Worm (Caenorhabditis elegans): Measurements from ENCODE around the gene lido-14.

The lido-14 gene

DNA sequence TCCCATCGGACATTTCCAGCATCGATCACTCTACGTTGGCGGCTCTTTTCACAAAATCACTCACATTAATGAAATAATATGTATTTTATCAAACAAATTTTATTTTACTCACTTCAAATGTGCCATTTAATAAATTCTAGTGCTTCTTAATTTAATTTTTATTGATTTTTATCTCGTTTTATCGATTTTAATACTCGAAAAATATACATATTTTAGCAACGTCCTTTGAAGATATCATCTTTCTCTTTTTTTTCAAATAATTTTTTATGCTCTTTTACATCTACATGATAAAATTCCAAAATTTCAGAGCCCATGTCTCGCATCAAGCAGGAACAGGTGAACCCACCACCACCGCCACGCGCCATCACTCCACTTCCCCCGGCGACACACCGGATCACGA is at the start of gene lido-14, which contains the start of gene bath-27:
lido-14 (plus strand) TSS at position 301 of the 400 bp plus-strand sequence.
bath-27 (plus strand) TSS at position 306 of the 400 bp plus-strand sequence.
- TF ChIP-seq drap-1 (GFP tag; optimal IDR thresholded peaks at IDR 0.05) (no peak), tbx-8 (GFP tag; optimal IDR thresholded peaks at IDR 0.05) (no peak), snpc-4 (tag; optimal IDR thresholded peaks at IDR 0.05) (no peak), cnd-1 (tag; optimal IDR thresholded peaks at IDR 0.05) (no peak), nhr-76 (tag; optimal IDR thresholded peaks at IDR 0.05) (no peak), ces-1 (GFP tag; optimal IDR thresholded peaks at IDR 0.05) (no peak), unc-120 (tag; optimal IDR thresholded peaks at IDR 0.05; ENCODE audit: poor library complexity, severe bottlenecking) (no peak), sptf-1 (tag; optimal IDR thresholded peaks at IDR 0.05) (no peak), mep-1 (tag; optimal IDR thresholded peaks at IDR 0.05) (no peak)

DNA sequence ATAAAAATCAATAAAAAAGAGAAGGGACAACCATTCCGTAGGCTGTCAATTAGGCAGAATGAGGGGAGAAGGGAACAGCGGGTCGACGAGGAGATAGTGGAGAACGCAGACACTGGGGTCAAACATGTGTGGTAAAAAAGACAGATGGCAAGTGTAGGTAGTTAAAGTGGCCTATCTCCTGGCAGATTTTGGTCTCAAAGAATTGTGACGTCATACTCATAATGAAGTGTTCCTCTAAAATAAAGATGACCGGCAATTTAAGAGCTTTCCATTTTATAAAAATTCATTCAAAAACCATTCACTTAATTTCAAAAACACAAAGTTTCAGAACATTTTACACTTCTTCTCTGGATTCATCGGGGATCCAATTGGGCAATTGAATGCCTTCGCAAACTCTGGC is 49.0 kb upstream of the lido-14 start:
- peak; percentile 60 for TF ChIP-seq cnd-1 (tag; optimal IDR thresholded peaks at IDR 0.05)
- TF ChIP-seq lin-32 (GFP tag; optimal IDR thresholded peaks at IDR 0.05) = peak; percentile 44
- peak; percentile 80 for TF ChIP-seq zip-8 (tag; optimal IDR thresholded peaks at IDR 0.05)

DNA sequence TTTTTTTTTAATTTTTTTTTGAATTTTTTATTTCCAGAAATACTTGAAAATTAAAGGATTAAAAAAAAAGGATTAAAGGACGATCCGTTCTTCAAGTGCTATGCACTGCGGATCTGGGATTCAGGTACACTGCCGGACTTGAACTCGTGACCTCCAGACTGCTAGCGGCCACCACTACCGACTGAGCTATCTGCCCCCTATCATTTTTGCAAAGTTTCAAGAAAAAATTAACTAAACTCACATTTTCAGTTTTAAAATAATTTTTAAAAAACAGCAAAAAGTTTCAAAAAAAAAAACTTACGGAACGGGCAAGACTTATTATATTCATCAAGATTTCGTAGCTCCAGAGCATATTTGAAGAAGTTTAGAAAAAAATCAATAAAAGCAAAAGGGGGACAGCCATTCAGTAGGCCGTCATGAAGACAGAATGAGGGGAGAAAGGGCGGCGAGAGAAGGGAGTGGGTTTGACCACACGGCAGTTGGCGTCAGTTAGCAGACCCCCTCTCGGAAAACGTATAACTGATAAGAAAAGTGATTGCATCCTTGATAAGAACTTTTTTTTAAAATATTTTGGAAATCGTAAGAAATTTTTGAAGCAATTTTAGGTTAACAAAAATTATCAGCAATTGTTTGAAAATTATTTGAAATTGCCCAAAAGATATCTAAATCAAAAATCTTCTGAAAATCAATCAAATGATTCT is 47.8 kb upstream of the lido-14 start:
- peak; percentile 72 for TF ChIP-seq hlh-1 (tag; optimal IDR thresholded peaks at IDR 0.05)
- TF ChIP-seq elt-1 (tag; optimal IDR thresholded peaks at IDR 0.05; ENCODE audit: borderline replicate concordance, insufficient read depth) = no peak
- TF ChIP-seq mab-5 (tag; optimal IDR thresholded peaks at IDR 0.05) = no peak
- peak; percentile 4 for TF ChIP-seq unc-120 (tag; optimal IDR thresholded peaks at IDR 0.05; ENCODE audit: poor library complexity, severe bottlenecking)
- TF ChIP-seq lin-13 (tag; optimal IDR thresholded peaks at IDR 0.05) = no peak

DNA sequence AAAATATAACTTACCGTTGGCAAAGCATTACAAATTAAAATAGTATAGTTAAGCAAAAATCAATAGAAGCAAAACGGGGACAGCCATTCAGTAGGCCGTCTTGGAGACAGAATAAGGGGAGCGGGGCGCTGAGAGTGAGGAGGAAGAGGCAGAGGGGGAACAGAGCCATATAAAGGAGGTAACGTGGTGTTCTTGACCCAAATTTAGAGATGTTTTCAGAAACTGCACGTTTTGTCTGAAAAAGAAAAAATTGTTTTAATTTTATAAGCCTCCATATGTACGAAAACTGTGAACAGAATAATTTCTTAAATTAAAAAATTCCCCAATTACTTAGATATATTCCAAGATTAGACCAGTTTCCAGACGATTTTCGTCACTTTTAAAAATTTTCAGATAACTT is 45.5 kb upstream of the lido-14 start, which contains the start of gene F39E9.6:
F39E9.6 (minus strand) TSS at position 101 of the 400 bp plus-strand sequence.
- TF ChIP-seq unc-39 (tag; optimal IDR thresholded peaks at IDR 0.05) = no peak
- TF ChIP-seq M03D4.4 (tag; optimal IDR thresholded peaks at IDR 0.05) = no peak
- TF ChIP-seq unc-120 (tag; optimal IDR thresholded peaks at IDR 0.05; ENCODE audit: poor library complexity, severe bottlenecking) = no peak
- no peak for TF ChIP-seq lin-13 (tag; optimal IDR thresholded peaks at IDR 0.05)
- no peak for TF ChIP-seq ham-2 (GFP tag; optimal IDR thresholded peaks at IDR 0.05)
- no peak for TF ChIP-seq zip-8 (tag; optimal IDR thresholded peaks at IDR 0.05)
- no peak for TF ChIP-seq ceh-39 (tag; optimal IDR thresholded peaks at IDR 0.05)
- TF ChIP-seq bed-3 (GFP tag; optimal IDR thresholded peaks at IDR 0.05) = no peak

DNA sequence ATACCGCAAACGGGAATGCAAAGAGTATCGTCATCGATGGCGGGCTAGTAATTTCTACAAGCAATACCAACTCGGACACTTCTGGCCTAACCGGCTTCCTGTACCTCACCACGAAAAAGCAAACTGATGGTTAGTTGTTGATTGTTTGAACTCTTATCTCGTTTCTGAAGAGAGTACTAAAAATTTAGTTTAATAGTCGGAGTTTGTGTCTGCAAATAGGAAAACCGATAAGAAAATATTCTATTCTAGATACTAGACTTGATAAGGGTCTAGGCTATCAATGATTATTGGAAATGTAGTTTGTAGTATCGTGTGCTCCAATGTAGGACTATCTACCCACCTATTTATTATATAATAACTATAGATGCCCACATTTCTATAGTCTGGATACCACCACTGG is 40.1 kb upstream of the lido-14 start:
- TF ChIP-seq M03D4.4 (tag; optimal IDR thresholded peaks at IDR 0.05) (no peak), unc-120 (tag; optimal IDR thresholded peaks at IDR 0.05; ENCODE audit: poor library complexity, severe bottlenecking) (no peak), unc-39 (tag; optimal IDR thresholded peaks at IDR 0.05) (no peak), ham-2 (GFP tag; optimal IDR thresholded peaks at IDR 0.05) (no peak), blmp-1 (tag; optimal IDR thresholded peaks at IDR 0.05) (no peak)

DNA sequence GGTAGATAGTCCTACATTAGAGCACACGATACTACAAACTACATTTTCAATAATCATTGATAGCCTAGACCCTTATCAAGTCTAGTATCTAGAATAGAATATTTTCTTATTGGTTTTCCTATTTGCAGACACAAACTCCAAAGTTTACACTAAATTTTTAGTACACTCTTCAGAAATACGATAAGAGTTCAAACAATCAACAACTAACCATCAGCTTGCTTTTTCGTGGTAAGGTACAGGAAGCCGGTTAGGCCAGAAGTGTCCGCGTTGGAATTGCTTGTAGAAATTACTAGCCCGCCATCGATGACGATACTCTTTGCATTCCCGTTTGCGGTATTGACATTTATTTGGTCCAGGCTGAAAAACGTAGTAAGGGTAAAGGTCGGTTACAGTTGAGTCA is 36.7 kb upstream of the lido-14 start, which contains the start of gene Y46D2A.1:
Y46D2A.1 (plus strand) TSS at position 301 of the 400 bp plus-strand sequence.
- TF ChIP-seq ces-1 (GFP tag; optimal IDR thresholded peaks at IDR 0.05) (no peak), cnd-1 (tag; optimal IDR thresholded peaks at IDR 0.05) (no peak), unc-120 (tag; optimal IDR thresholded peaks at IDR 0.05; ENCODE audit: poor library complexity, severe bottlenecking) (no peak), nhr-237 (tag; optimal IDR thresholded peaks at IDR 0.05) (no peak)

DNA sequence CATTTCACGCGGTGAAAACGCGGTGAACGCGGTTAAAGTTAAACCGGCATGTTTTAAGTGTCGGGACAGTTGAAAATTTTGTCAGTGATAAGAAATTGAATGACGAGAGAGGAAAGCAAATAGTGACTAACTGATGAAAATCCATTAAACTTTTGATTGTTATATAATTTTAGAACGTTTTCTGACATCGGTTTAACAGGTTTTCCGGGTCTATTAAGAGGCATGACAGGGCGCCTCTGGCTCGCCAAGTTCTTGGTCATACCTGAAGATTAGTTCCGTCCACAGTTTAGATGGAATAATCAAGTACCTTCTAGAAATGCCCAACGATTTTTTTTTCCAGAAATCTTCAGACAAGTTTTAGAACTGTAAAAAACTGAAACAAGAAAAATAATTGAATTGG is 35.8 kb upstream of the lido-14 start, which contains the start of gene Y46D2A.2:
Y46D2A.2 (minus strand) TSS at position 101 of the 400 bp plus-strand sequence.
- no peak for TF ChIP-seq sptf-1 (tag; optimal IDR thresholded peaks at IDR 0.05)
- no peak for TF ChIP-seq nhr-2 (tag; optimal IDR thresholded peaks at IDR 0.05)
- no peak for TF ChIP-seq lin-13 (tag; optimal IDR thresholded peaks at IDR 0.05)
- TF ChIP-seq unc-39 (tag; optimal IDR thresholded peaks at IDR 0.05) = no peak
- no peak for TF ChIP-seq lsy-2 (tag; optimal IDR thresholded peaks at IDR 0.05)
- no peak for TF ChIP-seq nhr-237 (tag; optimal IDR thresholded peaks at IDR 0.05)
- TF ChIP-seq bed-3 (GFP tag; optimal IDR thresholded peaks at IDR 0.05) = no peak
- no peak for TF ChIP-seq snpc-4 (tag; optimal IDR thresholded peaks at IDR 0.05)

All from whole organism, mixed stage, embryonic.